Fruit fly (Drosophila melanogaster) whole organism, pupa: ENCODE results near the gene CG13311.
A peak's percentile ranks its signal among the peaks of the same experiment; 100 is the strongest.

Experiments
- CG10348 ChIP-seq: fragments of 200-800 bp; sonication (Bioruptor generic); IDR thresholded peaks from 2 replicates; pipeline ENCODE4 v1.3.6; 2022; ENCODE audit warnings: missing biosample characterization, missing genetic modification characterization
- CG12605 ChIP-seq: fragments of 200-800 bp; sonication (Bioruptor generic); IDR thresholded peaks from 2 replicates; pipeline ENCODE4 v1.3.6; 2022; ENCODE audit warnings: missing biosample characterization, missing genetic modification characterization
- CG13204 ChIP-seq: fragments of 200-800 bp; sonication (Bioruptor generic); optimal IDR thresholded peaks from 2 replicates; lab custom pipeline; 2018; ENCODE audit warnings: missing biosample characterization, mild to moderate bottlenecking, missing genetic modification characterization, moderate library complexity
- CG14655 ChIP-seq: fragments of 200-800 bp; sonication (Bioruptor generic); optimal IDR thresholded peaks from 3 replicates; lab custom pipeline; 2017; ENCODE audit warnings: mild to moderate bottlenecking, missing biosample characterization, missing genetic modification reagents, missing genetic modification characterization
- CG15710 ChIP-seq: fragments of 200-800 bp; sonication (Bioruptor generic); optimal IDR thresholded peaks from 2 replicates; lab custom pipeline; 2018; ENCODE audit warnings: missing biosample characterization, mild to moderate bottlenecking, missing genetic modification characterization, moderate library complexity
- CG17806 ChIP-seq: fragments of 200-800 bp; sonication (Bioruptor generic); optimal IDR thresholded peaks from 2 replicates; lab custom pipeline; 2018; ENCODE audit warnings: missing biosample characterization, mild to moderate bottlenecking, missing genetic modification characterization, moderate library complexity
- CG32121 ChIP-seq: fragments of 200-800 bp; sonication (Bioruptor generic); IDR thresholded peaks from 2 replicates; pipeline ENCODE4 v1.3.6; 2022; ENCODE audit warnings: missing biosample characterization, missing genetic modification characterization
- CG34367 ChIP-seq: fragments of 200-800 bp; sonication (Bioruptor generic); optimal IDR thresholded peaks from 2 replicates; lab custom pipeline; 2018; ENCODE audit warnings: missing biosample characterization, mild to moderate bottlenecking, missing genetic modification characterization
- CG4496 ChIP-seq: fragments of 200-800 bp; sonication (Bioruptor generic); IDR thresholded peaks from 3 replicates; pipeline ENCODE4 v1.3.6; 2022; ENCODE audit warnings: missing biosample characterization, missing genetic modification characterization
- CG8159 ChIP-seq: fragments of 200-800 bp; sonication (Bioruptor generic); optimal IDR thresholded peaks from 3 replicates; lab custom pipeline; 2018; ENCODE audit warnings: missing biosample characterization, mild to moderate bottlenecking, missing genetic modification characterization, moderate library complexity
- CG8301 ChIP-seq: fragments of 200-800 bp; sonication (Bioruptor generic); optimal IDR thresholded peaks from 2 replicates; lab custom pipeline; 2018; ENCODE audit warnings: missing biosample characterization, mild to moderate bottlenecking, missing genetic modification characterization
- CG9948 ChIP-seq: fragments of 200-800 bp; sonication (Bioruptor generic); optimal IDR thresholded peaks from 2 replicates; lab custom pipeline; 2018; ENCODE audit warnings: missing biosample characterization, mild to moderate bottlenecking, missing genetic modification characterization, moderate library complexity
- D1 ChIP-seq: fragments of 200-800 bp; sonication (Bioruptor generic); optimal IDR thresholded peaks from 2 replicates; lab custom pipeline; 2018; ENCODE audit warnings: missing biosample characterization, mild to moderate bottlenecking, missing genetic modification characterization, moderate library complexity
- EcR ChIP-seq: fragments of 200-800 bp; sonication (Bioruptor generic); optimal IDR thresholded peaks from 3 replicates; lab custom pipeline; 2019; ENCODE audit warnings: missing biosample characterization, missing genetic modification characterization, mild to moderate bottlenecking, moderate library complexity, missing genetic modification reagents
- Ets98B ChIP-seq: fragments of 200-800 bp; sonication (Bioruptor generic); IDR thresholded peaks from 2 replicates; pipeline ENCODE4 v1.3.6; 2022; ENCODE audit warnings: missing biosample characterization, missing genetic modification characterization
- Pif1A ChIP-seq: fragments of 200-800 bp; sonication (Bioruptor generic); optimal IDR thresholded peaks from 3 replicates; lab custom pipeline; 2016; ENCODE audit warnings: missing biosample characterization, missing genetic modification characterization
- Pif1B ChIP-seq: fragments of 200-800 bp; sonication (Bioruptor generic); optimal IDR thresholded peaks from 3 replicates; lab custom pipeline; 2016; ENCODE audit warnings: missing biosample characterization, missing genetic modification characterization
- Snoo ChIP-seq: fragments of 200-800 bp; sonication (Bioruptor generic); optimal IDR thresholded peaks from 3 replicates; lab custom pipeline; 2017; ENCODE audit warnings: missing biosample characterization, mild to moderate bottlenecking, missing genetic modification characterization, inconsistent platforms
- fd96Ca ChIP-seq: fragments of 200-800 bp; sonication (Bioruptor generic); IDR thresholded peaks from 3 replicates; pipeline ENCODE4 v1.3.6; 2022; ENCODE audit warnings: missing biosample characterization, missing genetic modification characterization
- gl ChIP-seq: fragments of 200-800 bp; sonication (Bioruptor generic); optimal IDR thresholded peaks from 2 replicates; lab custom pipeline; 2018; ENCODE audit warnings: missing biosample characterization, mild to moderate bottlenecking, missing genetic modification characterization
- rn ChIP-seq: fragments of 200-800 bp; sonication (Bioruptor generic); IDR thresholded peaks from 2 replicates; pipeline ENCODE4 v1.3.6; 2022; ENCODE audit warnings: missing biosample characterization, missing genetic modification characterization

CG13311 gene

DNA sequence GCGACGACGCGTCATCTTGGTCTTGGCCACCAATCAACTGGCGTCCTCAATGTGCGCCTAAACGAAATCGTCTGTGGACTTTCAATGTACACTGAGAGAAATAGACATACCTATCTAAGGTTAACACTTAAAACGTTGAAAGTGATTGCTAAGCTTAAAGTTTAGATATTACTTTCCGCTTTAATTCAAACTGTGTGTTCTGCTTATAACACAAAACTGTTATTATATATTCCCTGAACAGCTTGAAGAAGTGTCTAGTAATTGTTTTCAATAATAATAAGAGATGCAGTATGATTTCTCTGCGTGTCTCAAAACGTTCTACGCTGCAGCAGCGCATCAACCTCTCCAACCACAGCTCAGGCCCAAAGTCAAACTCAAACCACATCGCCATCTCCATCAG is 20.0 kb downstream of the CG13311 start:
- peak; percentile 56; the same call in 2 of the 3 replicates for TF ChIP-seq CG4496 (GFP tag; lab: Robert Waterston, UW)
- peak; percentile 38; the same call in 1 of the 2 replicates for TF ChIP-seq Ets98B
- no peak for TF ChIP-seq fd96Ca (GFP tag; lab: Robert Waterston, UW)
- no peak for TF ChIP-seq gl (tag; lab: Kevin White, UChicago)
- TF ChIP-seq Pif1B (GFP tag; lab: Kevin White, UChicago) = peak; percentile 14
- peak; percentile 84 for TF ChIP-seq CG8301 (tag; lab: Kevin White, UChicago)
- TF ChIP-seq D1 = no peak
- no peak for TF ChIP-seq EcR (GFP tag; lab: Kevin White, UChicago)
- no peak for TF ChIP-seq CG13204 (GFP tag; lab: Kevin White, UChicago)
- peak; percentile 41; the same call in 1 of the 2 replicates for TF ChIP-seq rn (GFP tag; lab: Robert Waterston, UW)
- peak; percentile 73 for TF ChIP-seq CG14655 (GFP tag; lab: Kevin White, UChicago)
- no peak for TF ChIP-seq CG10348
- 0 out of 2 replicates have a peak, but pooled peaks have one; percentile 20 for TF ChIP-seq CG32121 (GFP tag; lab: Robert Waterston, UW)
- peak; percentile 56 for TF ChIP-seq Pif1A (GFP tag; lab: Kevin White, UChicago)
- TF ChIP-seq Snoo (tag; lab: Kevin White, UChicago) = no peak
- TF ChIP-seq CG12605 (GFP tag; lab: Robert Waterston, UW) = no peak
- no peak for TF ChIP-seq CG34367
- TF ChIP-seq CG9948 (tag; lab: Kevin White, UChicago) = no peak
- no peak for TF ChIP-seq CG15710 (tag; lab: Kevin White, UChicago)
- TF ChIP-seq CG8159 (tag; lab: Kevin White, UChicago) = no peak
- TF ChIP-seq CG17806 = peak; percentile 30

DNA sequence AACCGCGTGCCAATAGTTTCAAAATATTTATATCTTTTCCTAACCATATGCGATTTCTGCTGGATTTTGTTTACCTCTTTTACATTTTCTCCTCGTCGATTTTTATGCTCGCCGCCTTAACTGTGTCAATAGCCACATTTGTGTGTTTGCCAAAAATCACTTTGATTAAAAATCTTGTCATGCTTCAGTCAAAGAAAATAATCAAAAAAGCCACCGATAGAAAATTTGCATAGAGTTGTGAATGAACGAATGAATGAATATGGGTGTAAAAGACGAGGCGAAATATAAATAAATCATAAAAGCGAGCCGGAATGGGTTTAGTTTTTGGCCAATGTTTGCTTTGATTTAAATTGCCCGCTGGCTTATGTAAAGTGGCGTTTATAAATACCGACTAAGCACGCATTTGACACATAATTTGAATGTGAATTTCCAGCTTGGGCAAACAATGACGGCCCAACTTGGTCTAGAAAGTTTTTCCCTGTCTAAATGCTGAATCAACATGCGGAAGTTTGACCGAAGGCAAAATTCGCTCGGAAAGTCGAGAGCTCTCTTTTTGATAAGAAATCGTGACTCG is 21.2 kb downstream of the CG13311 start:
- TF ChIP-seq Snoo (tag; lab: Kevin White, UChicago) (no peak), CG10348 (no peak), CG17806 (no peak)

DNA sequence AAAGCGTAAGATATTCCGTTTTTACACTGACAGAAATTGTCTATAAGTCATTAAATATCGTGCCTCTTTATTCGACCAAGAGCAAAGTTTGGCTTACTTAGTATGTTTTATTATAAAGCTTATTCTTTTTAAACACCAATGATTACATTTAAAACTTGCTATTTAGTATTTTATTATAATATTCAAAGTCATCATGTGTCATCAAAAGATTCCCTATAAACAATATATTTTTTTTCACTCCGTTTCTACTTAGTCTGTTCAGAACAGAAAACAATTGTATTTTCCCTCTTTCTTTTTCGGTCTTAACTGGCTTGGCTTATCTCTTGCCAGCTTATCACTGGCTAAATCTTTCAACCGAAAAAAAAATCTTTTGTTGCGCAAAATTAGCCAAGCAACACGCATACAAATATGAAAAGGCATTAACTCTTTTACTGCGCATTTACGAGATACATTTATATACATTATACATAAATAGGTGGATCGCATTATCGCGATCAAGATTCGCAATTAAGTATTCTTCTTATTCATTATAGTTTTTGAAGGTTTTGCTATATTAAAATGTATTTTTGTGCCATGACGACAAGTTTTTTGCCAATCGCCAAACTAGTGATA is 24.5 kb downstream of the CG13311 start:
- TF ChIP-seq CG15710 (tag; lab: Kevin White, UChicago) (no peak), Ets98B (no peak), gl (tag; lab: Kevin White, UChicago) (no peak)

DNA sequence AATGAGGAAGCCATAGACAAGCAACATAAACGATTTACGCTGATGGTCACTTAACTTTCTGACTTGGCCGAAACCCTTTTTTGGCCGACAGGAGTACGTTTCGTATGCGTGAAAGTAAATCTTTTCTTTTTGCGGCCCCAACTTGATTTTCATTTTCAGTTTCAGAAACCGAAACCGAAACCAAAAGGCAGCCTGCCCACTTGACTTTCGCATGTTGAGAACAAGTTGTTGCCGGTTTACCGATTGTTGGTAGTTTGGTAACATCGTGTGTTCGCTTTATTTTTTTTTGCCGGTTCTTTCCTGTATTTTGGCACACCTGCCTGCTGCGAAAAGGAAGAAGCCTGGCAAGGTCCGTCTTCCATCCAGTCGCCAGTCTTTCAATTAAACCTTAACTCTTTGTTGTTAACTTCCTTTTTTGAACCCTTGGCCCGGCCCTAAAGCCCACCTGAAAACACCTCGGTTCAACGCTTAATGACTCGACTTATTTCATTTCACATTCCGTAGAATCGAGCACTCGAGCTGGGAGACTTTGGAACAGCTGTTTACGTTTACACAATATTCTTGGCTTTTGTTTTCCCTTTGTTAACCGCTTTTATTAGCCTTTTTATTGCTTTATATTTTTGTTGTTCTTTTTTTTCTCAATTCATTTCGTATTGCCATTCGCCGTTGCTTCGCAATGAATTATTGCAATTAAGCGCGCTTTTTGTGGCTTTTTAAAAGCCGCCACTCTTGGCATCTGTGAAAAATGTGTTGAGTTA is 26.8 kb downstream of the CG13311 start:
- TF ChIP-seq CG12605 (GFP tag; lab: Robert Waterston, UW) (no peak), Ets98B (no peak), CG34367 (peak; percentile 11), CG4496 (GFP tag; lab: Robert Waterston, UW) (no peak), CG32121 (GFP tag; lab: Robert Waterston, UW) (no peak), CG15710 (tag; lab: Kevin White, UChicago) (peak; percentile 25), EcR (GFP tag; lab: Kevin White, UChicago) (peak; percentile 58), CG13204 (GFP tag; lab: Kevin White, UChicago) (peak; percentile 53), Pif1A (GFP tag; lab: Kevin White, UChicago) (peak; percentile 0), gl (tag; lab: Kevin White, UChicago) (peak; percentile 58), CG8159 (tag; lab: Kevin White, UChicago) (peak; percentile 37)

DNA sequence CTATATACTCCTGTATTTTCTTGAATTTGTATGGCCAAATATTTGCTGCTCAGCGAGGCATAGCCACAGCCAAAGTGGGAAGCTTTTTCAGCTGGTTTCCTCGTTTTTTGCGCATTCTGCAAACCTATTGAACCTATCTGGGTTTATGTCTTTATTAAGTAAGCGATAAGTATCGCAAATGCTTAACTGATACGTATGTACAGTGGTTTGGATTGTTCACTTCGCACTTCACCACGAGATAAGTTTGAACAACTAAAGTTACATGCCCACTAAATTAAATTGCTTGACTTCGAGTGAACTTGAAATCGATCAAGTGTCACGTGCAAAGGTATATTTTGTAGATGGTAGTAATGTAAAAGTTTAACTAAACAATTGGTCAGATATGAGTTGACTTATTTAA is 28.3 kb downstream of the CG13311 start:
- TF ChIP-seq Pif1B (GFP tag; lab: Kevin White, UChicago) (no peak), Ets98B (no peak), CG9948 (tag; lab: Kevin White, UChicago) (no peak), CG17806 (no peak), CG15710 (tag; lab: Kevin White, UChicago) (no peak), CG13204 (GFP tag; lab: Kevin White, UChicago) (no peak), CG4496 (GFP tag; lab: Robert Waterston, UW) (no peak), CG12605 (GFP tag; lab: Robert Waterston, UW) (no peak), CG32121 (GFP tag; lab: Robert Waterston, UW) (no peak)
- TF ChIP-seq, all 21 proteins: peak for 0

DNA sequence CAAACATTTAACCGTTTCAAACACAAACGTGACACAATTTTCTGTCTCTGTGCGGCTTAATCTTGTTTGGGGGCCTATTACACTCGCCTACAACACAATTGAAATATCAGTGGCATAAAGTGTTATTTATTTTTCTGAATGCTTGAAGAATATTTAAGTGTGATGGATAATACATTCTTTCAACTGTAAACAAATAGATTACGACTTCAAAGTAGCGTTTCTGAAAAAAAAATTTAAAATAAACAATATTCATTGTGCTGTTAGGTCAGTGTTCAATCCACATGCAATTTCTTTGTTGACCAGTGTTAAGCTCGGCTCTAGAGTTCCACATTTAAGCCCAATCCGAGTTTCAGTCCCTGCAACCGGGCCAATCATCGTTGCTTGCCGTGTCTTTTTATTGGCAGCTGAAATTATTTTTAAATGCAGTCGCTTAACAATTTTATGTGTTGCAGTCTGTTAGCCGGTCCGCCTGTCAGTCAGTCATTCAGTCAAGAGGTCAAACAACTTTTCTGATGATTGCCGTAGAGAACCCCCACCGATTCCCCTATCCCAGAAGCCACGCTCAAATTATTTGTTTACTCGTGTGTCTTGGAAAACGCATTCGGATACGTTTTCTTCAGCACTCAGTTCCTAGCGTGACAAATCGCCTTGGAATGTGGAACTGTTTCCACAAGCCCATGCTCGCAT is 28.8 kb downstream of the CG13311 start:
- TF ChIP-seq CG4496 (GFP tag; lab: Robert Waterston, UW) = peak; percentile 72; the same call in 2 of the 3 replicates
- TF ChIP-seq CG10348 = no peak
- TF ChIP-seq CG9948 (tag; lab: Kevin White, UChicago) = peak; percentile 64
- TF ChIP-seq Ets98B = peak; percentile 70
- TF ChIP-seq CG8159 (tag; lab: Kevin White, UChicago) = peak; percentile 77
- TF ChIP-seq D1 = peak; percentile 52
- peak; percentile 75 for TF ChIP-seq CG17806
- TF ChIP-seq Pif1A (GFP tag; lab: Kevin White, UChicago) = peak; percentile 70
- peak; percentile 7 for TF ChIP-seq CG13204 (GFP tag; lab: Kevin White, UChicago)
- peak; percentile 22 for TF ChIP-seq Pif1B (GFP tag; lab: Kevin White, UChicago)
- 0 out of 3 replicates have a peak, but pooled peaks have one; percentile 57 for TF ChIP-seq fd96Ca (GFP tag; lab: Robert Waterston, UW)
- peak; percentile 73 for TF ChIP-seq CG15710 (tag; lab: Kevin White, UChicago)
- peak; percentile 71 for TF ChIP-seq CG34367
- TF ChIP-seq CG32121 (GFP tag; lab: Robert Waterston, UW) = peak; percentile 65
- TF ChIP-seq rn (GFP tag; lab: Robert Waterston, UW) = no peak
- peak; percentile 66 for TF ChIP-seq CG12605 (GFP tag; lab: Robert Waterston, UW)
- peak; percentile 27 for TF ChIP-seq gl (tag; lab: Kevin White, UChicago)
- peak; percentile 65 for TF ChIP-seq CG14655 (GFP tag; lab: Kevin White, UChicago)
- TF ChIP-seq CG8301 (tag; lab: Kevin White, UChicago) = peak; percentile 67
- TF ChIP-seq Snoo (tag; lab: Kevin White, UChicago) = peak; percentile 12
- TF ChIP-seq EcR (GFP tag; lab: Kevin White, UChicago) = peak; percentile 55
- TF ChIP-seq, all 21 proteins: peak for 19
